Fruit fly (Drosophila melanogaster) whole organism, pupa: ENCODE results near the gene Or23a.

ENCODE experiments used
- CG15710 ChIP-seq: fragments of 200-800 bp; sonication (Bioruptor generic); optimal IDR thresholded peaks from 2 replicates; lab custom pipeline; 2018; ENCODE audit warnings: missing biosample characterization, mild to moderate bottlenecking, missing genetic modification characterization, moderate library complexity
- CG17806 ChIP-seq: fragments of 200-800 bp; sonication (Bioruptor generic); optimal IDR thresholded peaks from 2 replicates; lab custom pipeline; 2018; ENCODE audit warnings: missing biosample characterization, mild to moderate bottlenecking, missing genetic modification characterization, moderate library complexity
- rn ChIP-seq: fragments of 200-800 bp; sonication (Bioruptor generic); IDR thresholded peaks from 2 replicates; pipeline ENCODE4 v1.3.6; 2022; ENCODE audit warnings: missing biosample characterization, missing genetic modification characterization

dm6 chr2L:2609694-2610093, 44.2 kb upstream of the Or23a start, which contains the start of gene CG15395:
- TF ChIP-seq rn (GFP tag; lab: Robert Waterston, UW) = no peak
- TF ChIP-seq CG15710 (tag; lab: Kevin White, UChicago) = no peak
- no peak for TF ChIP-seq CG17806 (tag; lab: Kevin White, UChicago)
